Worm (Caenorhabditis elegans): ENCODE results near the gene srbc-37.

srbc-37 gene

DNA sequence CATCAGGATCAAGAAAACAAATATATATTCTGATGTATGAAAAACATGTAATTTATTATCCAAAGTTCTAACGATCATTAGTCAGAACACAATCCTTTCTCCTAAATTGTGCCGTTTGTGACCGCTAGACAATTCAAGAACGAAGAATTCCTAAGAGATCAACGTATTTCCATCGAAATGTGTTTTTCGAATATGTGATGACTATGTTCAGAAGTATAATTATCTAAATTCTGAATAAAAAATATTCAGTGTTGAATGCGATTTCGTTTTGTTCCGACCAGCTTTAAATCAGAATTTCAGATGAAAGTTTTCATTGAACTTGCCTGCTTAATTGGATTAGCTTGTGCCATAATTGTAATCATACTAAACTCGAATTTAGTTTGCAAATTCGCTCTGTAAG, at the start of gene srbc-37:
srbc-37 (plus strand) TSS at position 301 of the 400 bp plus-strand sequence.
- no peak for TF ChIP-seq dao-5 (tag; optimal IDR thresholded peaks at IDR 0.05)
- no peak for TF ChIP-seq W03F9.2 (tag; optimal IDR thresholded peaks at IDR 0.05)
- no peak for TF ChIP-seq him-1 (tag; optimal IDR thresholded peaks at IDR 0.05)

DNA sequence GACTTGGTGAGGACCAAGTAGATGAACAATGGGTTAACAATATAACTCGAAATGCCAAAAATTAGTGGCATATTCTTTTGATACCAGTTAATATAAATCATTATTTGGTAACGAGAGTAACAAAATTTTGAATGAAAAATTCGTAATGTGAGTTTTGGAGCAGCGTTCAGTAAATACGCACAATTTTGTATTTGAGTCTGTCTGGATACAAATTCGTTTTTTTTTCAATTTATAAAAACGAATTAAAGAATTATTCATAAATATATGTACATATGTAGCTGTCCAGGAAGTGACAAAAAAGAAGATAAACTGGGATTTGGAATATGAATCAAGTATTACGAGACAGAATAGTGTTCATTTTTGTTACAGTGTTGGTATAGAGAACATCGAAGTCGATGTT, 49.4 kb upstream of the srbc-37 start, which contains the start of gene srj-5:
srj-5 (minus strand) TSS at position 101 of the 400 bp plus-strand sequence.
- TF ChIP-seq him-1 (tag; optimal IDR thresholded peaks at IDR 0.05) (no peak), W03F9.2 (tag; optimal IDR thresholded peaks at IDR 0.05) (no peak), dao-5 (tag; optimal IDR thresholded peaks at IDR 0.05) (no peak)

DNA sequence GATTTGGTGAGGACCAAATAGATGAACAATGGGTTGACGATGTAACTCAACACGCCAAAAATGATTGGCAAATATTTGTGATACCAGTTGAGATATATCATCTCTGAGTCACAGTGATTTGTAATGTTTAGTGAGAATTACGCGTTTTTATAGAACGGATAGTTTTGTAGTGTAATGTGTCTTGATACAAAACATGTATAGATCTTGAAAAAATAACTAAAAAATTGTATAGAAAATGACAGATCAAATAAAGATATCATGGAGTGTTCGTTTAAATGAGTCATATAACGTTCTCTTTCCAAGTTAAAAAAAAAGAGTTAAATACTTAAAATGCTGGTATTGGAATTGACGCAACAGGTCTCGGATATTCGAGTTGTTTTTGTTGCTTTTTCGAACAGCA, 48.0 kb upstream of the srbc-37 start, which contains the start of gene srj-6:
srj-6 (minus strand) TSS at position 101 of the 400 bp plus-strand sequence.
- TF ChIP-seq W03F9.2 (tag; optimal IDR thresholded peaks at IDR 0.05) (no peak), dao-5 (tag; optimal IDR thresholded peaks at IDR 0.05) (no peak), him-1 (tag; optimal IDR thresholded peaks at IDR 0.05) (no peak)

DNA sequence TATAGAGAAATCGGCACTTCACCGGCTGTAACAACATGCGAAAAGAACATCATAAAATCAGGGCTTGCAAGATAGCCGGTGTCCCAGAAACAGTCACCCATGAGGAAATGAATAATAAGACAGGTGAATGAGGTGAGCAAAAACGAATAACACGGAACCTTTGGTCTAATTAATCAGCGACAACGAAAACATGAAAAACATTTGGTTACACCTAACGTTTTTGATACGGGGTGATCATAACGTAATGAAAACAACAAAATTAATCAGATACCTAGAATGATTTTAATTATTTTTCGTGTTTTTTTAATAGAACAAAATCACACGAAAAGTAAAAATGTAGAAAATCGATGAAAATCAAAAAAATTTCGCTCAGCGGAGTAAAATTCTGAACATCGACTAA, 46.5 kb upstream of the srbc-37 start, which contains the start of gene srh-245:
srh-245 (minus strand) TSS at position 101 of the 400 bp plus-strand sequence.
- TF ChIP-seq him-1 (tag; optimal IDR thresholded peaks at IDR 0.05) (no peak), dao-5 (tag; optimal IDR thresholded peaks at IDR 0.05) (no peak)

DNA sequence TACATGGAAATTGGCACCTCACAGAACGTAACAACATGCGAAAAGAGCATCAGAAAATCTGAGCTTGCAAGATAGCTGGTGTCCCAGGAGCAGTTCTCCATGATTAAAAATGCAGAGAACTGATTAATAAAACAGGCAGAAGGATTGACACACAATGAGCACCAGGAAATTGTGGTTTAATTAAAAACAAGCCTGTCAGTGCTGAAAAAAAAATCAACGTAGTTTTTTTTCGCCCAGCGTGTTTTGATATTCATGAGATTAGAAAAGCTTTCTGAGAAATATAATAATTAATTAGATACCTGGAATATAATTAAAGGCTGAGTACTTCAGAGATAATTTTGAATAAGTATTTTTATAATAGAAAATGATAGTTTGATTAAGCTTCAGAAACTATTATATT, 44.7 kb upstream of the srbc-37 start, which contains the start of gene srh-246:
srh-246 (minus strand) TSS at position 101 of the 400 bp plus-strand sequence.
- TF ChIP-seq W03F9.2 (tag; optimal IDR thresholded peaks at IDR 0.05) (no peak), him-1 (tag; optimal IDR thresholded peaks at IDR 0.05) (no peak), dao-5 (tag; optimal IDR thresholded peaks at IDR 0.05) (no peak)

DNA sequence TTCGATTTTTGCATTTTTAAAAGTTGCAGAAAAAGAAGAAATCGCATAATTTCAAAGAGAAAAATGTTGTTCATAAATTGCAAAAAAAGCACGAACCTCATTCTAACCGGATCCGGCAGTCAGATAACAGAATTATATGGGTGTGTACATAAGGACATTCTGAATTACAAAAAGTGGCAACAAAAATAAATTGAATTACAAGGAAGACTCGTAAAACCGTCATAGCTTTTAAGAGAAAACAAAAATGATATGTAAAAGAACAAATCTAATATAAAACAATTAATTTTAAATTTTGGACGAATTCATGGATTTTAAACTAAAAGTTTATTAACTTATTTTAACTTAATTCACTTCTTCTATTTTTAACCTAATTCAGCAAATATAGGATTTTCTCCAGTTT, 42.1 kb upstream of the srbc-37 start, which contains the start of gene F31F4.17:
F31F4.17 (minus strand) TSS at position 101 of the 400 bp plus-strand sequence.
- no peak for TF ChIP-seq him-1 (tag; optimal IDR thresholded peaks at IDR 0.05)
- TF ChIP-seq dao-5 (tag; optimal IDR thresholded peaks at IDR 0.05), result no peak
- TF ChIP-seq W03F9.2 (tag; optimal IDR thresholded peaks at IDR 0.05), result no peak

DNA sequence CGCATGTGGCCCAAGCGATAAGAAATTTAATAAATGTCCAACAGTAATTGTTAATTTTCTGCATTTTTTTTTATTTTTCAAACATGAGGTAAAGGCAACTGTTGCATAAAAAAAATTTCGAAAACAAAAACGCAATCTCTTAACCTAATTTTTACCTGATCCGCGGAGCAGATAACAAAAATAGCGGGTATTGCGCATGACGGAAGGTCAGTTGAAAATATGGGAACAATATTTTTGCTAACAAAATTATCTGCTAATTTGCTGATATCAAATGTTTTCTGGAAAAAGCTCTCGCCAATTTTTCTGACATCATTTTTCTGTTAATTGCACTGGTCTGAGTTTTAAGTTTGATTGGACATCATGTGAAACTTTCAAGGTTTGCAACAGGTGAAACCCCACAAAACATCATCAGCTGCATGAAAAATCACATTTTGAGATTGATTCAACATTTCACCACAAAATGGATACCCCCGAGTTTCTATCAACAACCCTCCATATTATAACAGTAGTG, 38.0 kb upstream of the srbc-37 start, which contains the start of the genes F31F4.11 and srh-266:
F31F4.11 (minus strand) TSS at position 101 of the 511 bp plus-strand sequence.
srh-266 (plus strand) TSS at position 461 of the 511 bp plus-strand sequence.
- TF ChIP-seq dao-5 (tag; optimal IDR thresholded peaks at IDR 0.05) (no peak), W03F9.2 (tag; optimal IDR thresholded peaks at IDR 0.05) (no peak), him-1 (tag; optimal IDR thresholded peaks at IDR 0.05) (no peak)

DNA sequence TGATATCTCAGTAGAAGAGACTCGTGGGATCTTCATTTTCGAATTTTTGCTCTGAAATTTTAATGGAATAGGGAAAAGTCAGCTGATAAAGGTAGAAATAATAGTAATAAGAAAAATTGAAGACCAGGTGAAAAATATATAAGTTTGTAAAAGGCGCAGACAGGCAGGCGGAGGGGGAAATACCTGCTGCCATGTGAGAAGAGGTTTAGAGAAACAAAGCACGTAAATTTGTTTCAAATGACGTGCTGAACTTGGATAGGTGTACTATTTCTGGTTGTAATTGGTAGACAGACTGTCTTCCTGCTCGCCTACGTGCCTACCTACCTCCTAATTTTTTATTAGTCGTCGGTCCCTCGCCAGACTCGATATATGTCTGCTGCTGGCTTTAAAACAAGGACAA, 34.9 kb upstream of the srbc-37 start, which contains the start of gene nhr-180:
nhr-180 (minus strand) TSS at position 52 of the 400 bp plus-strand sequence.
- no peak for TF ChIP-seq W03F9.2 (tag; optimal IDR thresholded peaks at IDR 0.05)
- no peak for TF ChIP-seq dao-5 (tag; optimal IDR thresholded peaks at IDR 0.05)
- no peak for TF ChIP-seq him-1 (tag; optimal IDR thresholded peaks at IDR 0.05)

DNA sequence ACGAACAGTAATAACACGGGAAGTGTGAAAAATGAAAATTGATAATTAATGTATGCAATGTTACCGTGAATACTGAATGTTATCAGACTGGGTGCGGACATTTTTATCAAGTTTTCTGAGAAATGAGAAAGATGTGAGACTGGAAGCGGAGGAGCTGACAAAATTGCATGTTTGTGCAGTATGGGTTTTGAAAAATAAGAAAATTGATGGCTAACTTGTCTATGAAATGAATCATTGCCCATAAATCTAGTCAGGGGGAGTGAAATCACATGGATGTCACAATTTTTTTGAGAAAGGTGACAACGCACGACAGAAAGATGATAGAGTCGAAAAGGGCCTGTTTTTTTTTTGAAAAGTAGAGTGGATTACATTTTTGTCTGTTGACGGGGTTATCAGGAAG, 31.0 kb upstream of the srbc-37 start, which contains the start of gene sru-24:
sru-24 (minus strand) TSS at position 101 of the 400 bp plus-strand sequence.
- TF ChIP-seq W03F9.2 (tag; optimal IDR thresholded peaks at IDR 0.05) (no peak), him-1 (tag; optimal IDR thresholded peaks at IDR 0.05) (no peak), dao-5 (tag; optimal IDR thresholded peaks at IDR 0.05) (no peak)

DNA sequence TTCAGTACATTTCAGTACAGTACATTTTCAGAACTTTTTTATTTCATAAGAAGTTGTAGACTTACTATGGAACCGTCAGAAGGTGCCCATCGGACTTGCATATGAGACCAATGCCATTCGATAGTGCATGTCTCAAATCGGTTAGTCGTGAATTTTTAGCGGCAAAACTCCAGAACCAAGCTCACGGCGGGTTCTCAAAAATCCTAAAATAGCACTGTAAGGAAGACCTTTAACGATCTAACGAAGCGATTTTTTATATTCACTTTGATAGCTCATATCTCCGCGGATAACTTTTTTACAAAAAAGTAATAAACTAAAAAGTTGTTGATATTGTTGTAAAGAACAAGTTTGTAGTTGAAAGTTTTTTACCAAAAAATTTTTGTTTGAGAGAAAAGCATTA, 28.1 kb upstream of the srbc-37 start, which contains the start of gene sru-25:
sru-25 (minus strand) TSS at position 101 of the 400 bp plus-strand sequence.
- no peak for TF ChIP-seq dao-5 (tag; optimal IDR thresholded peaks at IDR 0.05)
- no peak for TF ChIP-seq him-1 (tag; optimal IDR thresholded peaks at IDR 0.05)
- no peak for TF ChIP-seq W03F9.2 (tag; optimal IDR thresholded peaks at IDR 0.05)

DNA sequence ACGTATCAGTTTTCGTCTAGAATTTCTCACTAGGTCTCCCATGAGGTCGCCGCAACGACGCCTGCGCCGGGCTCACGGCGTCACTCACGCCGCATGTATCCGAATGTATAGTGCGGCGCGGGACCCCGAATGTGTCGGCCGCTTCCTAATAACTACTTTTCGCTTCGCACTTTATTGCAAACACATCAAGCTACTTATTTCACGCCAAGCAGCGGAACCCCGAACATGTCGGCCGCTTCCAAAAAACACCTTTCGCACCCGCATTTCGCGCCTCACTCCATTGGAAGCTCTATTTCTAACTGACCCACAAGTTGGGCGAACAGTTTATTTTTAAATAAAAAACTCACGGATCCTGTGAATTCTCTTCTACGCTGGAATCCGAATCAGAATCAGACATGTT, 26.3 kb upstream of the srbc-37 start:
- TF ChIP-seq W03F9.2 (tag; optimal IDR thresholded peaks at IDR 0.05) (no peak), dao-5 (tag; optimal IDR thresholded peaks at IDR 0.05) (no peak), him-1 (tag; optimal IDR thresholded peaks at IDR 0.05) (no peak)

DNA sequence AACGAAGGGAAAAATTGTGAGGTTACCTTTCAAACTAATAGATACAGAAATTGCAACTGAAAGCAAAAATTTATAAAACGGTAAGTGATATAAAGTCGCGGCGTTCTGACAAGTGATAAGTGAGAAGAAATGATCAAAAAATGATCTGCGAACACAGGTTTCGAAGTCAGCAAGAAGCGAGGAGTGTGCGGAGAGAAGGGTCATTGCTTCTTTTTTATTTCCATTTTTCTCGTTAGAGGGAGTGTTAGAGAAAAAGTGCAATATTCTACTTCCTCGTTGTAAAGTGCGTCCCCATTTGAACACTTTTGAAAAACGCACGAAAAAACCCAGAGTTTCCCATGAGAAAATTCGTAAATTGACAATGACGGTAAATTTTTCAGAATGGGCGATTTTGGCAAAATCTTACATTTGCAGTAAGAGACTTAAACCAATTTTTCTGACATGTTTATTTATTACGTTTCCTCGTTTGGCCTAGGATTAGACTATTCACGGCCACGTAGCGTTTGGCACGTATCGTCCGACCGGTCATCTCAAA, 25.7 kb upstream of the srbc-37 start, which contains the start of the genes fbxa-72 and srx-21:
fbxa-72 (minus strand) TSS at position 204 of the 535 bp plus-strand sequence.
srx-21 (plus strand) TSS at position 485 of the 535 bp plus-strand sequence.
- peak; percentile 4 for TF ChIP-seq W03F9.2 (tag; optimal IDR thresholded peaks at IDR 0.05)
- TF ChIP-seq dao-5 (tag; optimal IDR thresholded peaks at IDR 0.05), result no peak

DNA sequence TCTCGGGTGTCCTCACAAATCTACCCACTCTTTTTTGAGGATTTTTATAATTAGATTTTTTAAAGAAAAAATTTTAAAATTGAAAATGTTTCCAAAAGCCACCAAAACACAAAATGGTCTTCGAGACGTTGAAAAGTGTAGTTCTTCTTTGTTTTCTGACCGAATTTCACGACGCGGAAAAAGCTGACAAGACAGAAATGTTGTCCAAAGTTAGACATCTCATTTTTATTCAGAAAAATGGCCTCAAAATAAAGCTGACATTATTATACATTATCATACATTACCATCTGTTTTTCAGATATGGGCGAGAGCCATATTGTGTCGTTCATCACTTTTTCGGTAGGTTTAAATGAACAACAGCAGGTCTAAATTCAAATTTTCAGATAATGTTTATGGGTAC, 22.7 kb upstream of the srbc-37 start, which contains the start of gene srx-22:
srx-22 (plus strand) TSS at position 301 of the 400 bp plus-strand sequence.
- TF ChIP-seq W03F9.2 (tag; optimal IDR thresholded peaks at IDR 0.05) (no peak), him-1 (tag; optimal IDR thresholded peaks at IDR 0.05) (no peak), dao-5 (tag; optimal IDR thresholded peaks at IDR 0.05) (no peak)

DNA sequence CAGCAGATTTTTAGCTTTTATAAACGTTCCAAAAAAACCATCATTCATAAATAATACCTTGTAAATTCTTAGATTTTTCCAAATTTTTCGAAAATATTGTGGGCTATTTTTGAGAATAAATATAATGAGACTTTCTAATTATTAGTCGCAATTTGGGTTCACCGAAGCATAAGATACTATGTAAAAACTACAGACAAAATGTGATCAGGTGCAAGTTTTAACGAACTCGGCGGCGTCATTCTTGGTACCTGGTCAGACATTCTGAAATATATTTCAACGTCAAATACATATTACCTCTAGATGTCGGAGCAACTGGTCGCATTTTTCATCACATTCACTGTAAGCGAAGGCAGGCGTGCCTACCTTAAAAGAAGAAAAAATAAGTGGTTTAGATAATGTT, 20.3 kb upstream of the srbc-37 start, which contains the start of gene srx-23:
srx-23 (plus strand) TSS at position 301 of the 400 bp plus-strand sequence.
- no peak for TF ChIP-seq W03F9.2 (tag; optimal IDR thresholded peaks at IDR 0.05)

Measured in whole organism, L4/young adult.